1 fruit fly cellular context compared by ENCODE assay signal in genomic region chr3L:13236646-13237045, dm6.
TF ChIP-seq lines count a peak whose summit lies in the region.

No protein-coding gene starts in this region.

TF ChIP-seq in whole organism, embryonic, 481 proteins besides CTCF, POLR2A, EP300 and RAD21 (continued from another document and continues in another):
- TF ChIP-seq onecut (GFP tag; IDR thresholded peaks at IDR 0.05; lab: Robert Waterston, UW) (no peak), Hr3 (GFP tag; optimal IDR thresholded peaks at IDR 0.05; lab: Kevin White, UChicago) (no peak), dysf (GFP tag; IDR thresholded peaks at IDR 0.05; lab: Robert Waterston, UW) (no peak), nerfin-1 (tag; optimal IDR thresholded peaks at IDR 0.05; lab: Kevin White, UChicago) (no peak), Six4 (GFP tag; optimal IDR thresholded peaks at IDR 0.05; lab: Kevin White, UChicago) (no peak), Kr (GFP tag; optimal IDR thresholded peaks at IDR 0.05; lab: Kevin White, UChicago) (no peak), CG13123 (GFP tag; optimal IDR thresholded peaks at IDR 0.05; lab: Kevin White, UChicago) (no peak), CG11093 (GFP tag; IDR thresholded peaks at IDR 0.05; lab: Robert Waterston, UW) (no peak), bbx (GFP tag; IDR thresholded peaks at IDR 0.05; lab: Robert Waterston, UW; ENCODE audit: partially characterized antibody) (no peak), repo (GFP tag; optimal IDR thresholded peaks at IDR 0.05; lab: Kevin White, UChicago) (no peak), Meics (GFP tag; optimal IDR thresholded peaks at IDR 0.05; lab: Kevin White, UChicago) (peak; percentile 65), CG4730 (GFP tag; IDR thresholded peaks at IDR 0.05; lab: Robert Waterston, UW) (no peak), ken (GFP tag; IDR thresholded peaks at IDR 0.05; lab: Robert Waterston, UW) (no peak), Sox102F (GFP tag; optimal IDR thresholded peaks at IDR 0.05; lab: Kevin White, UChicago) (peak; percentile 7), CG12744 (GFP tag; optimal IDR thresholded peaks at IDR 0.05; lab: Kevin White, UChicago) (no peak), abd-A (tag; optimal IDR thresholded peaks at IDR 0.05; lab: Kevin White, UChicago) (peak; percentile 31), Oaz (GFP tag; IDR thresholded peaks at IDR 0.05; lab: Robert Waterston, UW) (no peak), CG2889 (GFP tag; IDR thresholded peaks at IDR 0.05; lab: Robert Waterston, UW) (no peak), CG10565 (GFP tag; optimal IDR thresholded peaks at IDR 0.05; lab: Kevin White, UChicago) (no peak), CG14710 (tag; optimal IDR thresholded peaks at IDR 0.05; lab: Kevin White, UChicago) (no peak), CG7963 (GFP tag; IDR thresholded peaks at IDR 0.05; lab: Robert Waterston, UW; ENCODE audit: partially characterized antibody) (no peak), CG14965 (GFP tag; optimal IDR thresholded peaks at IDR 0.05; lab: Kevin White, UChicago; ENCODE audit: borderline replicate concordance) (no peak), NC2α (GFP tag; optimal IDR thresholded peaks at IDR 0.05; lab: Kevin White, UChicago) (no peak), NfI (GFP tag; optimal IDR thresholded peaks at IDR 0.05; lab: Kevin White, UChicago) (no peak), D19B (GFP tag; optimal IDR thresholded peaks at IDR 0.05; lab: Kevin White, UChicago) (no peak), Aef1 (GFP tag; IDR thresholded peaks at IDR 0.05; lab: Robert Waterston, UW) (no peak), grau (tag; optimal IDR thresholded peaks at IDR 0.05; lab: Kevin White, UChicago) (no peak), bcd (GFP tag; optimal IDR thresholded peaks at IDR 0.05; lab: Kevin White, UChicago) (peak; percentile 47), ind (GFP tag; optimal IDR thresholded peaks at IDR 0.05; lab: Kevin White, UChicago) (no peak), CG7372 (GFP tag; IDR thresholded peaks at IDR 0.05; lab: Robert Waterston, UW) (no peak), Spps (tag; optimal IDR thresholded peaks at IDR 0.05; lab: Kevin White, UChicago) (no peak), CG11560 (tag; IDR thresholded peaks at IDR 0.05; lab: Robert Waterston, UW) (no peak; the same call in 2 of the 3 replicates), CG14014 (GFP tag; IDR thresholded peaks at IDR 0.05; lab: Robert Waterston, UW) (peak; percentile 63; the same call in 1 of the 2 replicates), so (GFP tag; IDR thresholded peaks at IDR 0.05; lab: Robert Waterston, UW) (peak; percentile 60; the same call in 1 of the 3 replicates), rib (GFP tag; IDR thresholded peaks at IDR 0.05; lab: Robert Waterston, UW) (peak; percentile 57), gsb (GFP tag; IDR thresholded peaks at IDR 0.05; lab: Robert Waterston, UW) (no peak), B-H2 (GFP tag; optimal IDR thresholded peaks at IDR 0.05; lab: Kevin White, UChicago) (no peak), Lim3 (GFP tag; IDR thresholded peaks at IDR 0.05; lab: Robert Waterston, UW) (no peak), CG34422 (GFP tag; IDR thresholded peaks at IDR 0.05; lab: Robert Waterston, UW) (no peak), CG4424 (GFP tag; optimal IDR thresholded peaks at IDR 0.05; lab: Kevin White, UChicago) (no peak), CG2199 (GFP tag; IDR thresholded peaks at IDR 0.05; lab: Robert Waterston, UW) (no peak), H2.0 (GFP tag; IDR thresholded peaks at IDR 0.05; lab: Robert Waterston, UW) (no peak), CG10654 (GFP tag; optimal IDR thresholded peaks at IDR 0.05; lab: Kevin White, UChicago) (no peak), Optix (GFP tag; IDR thresholded peaks at IDR 0.05; lab: Robert Waterston, UW) (no peak), Atf-2 (GFP tag; optimal IDR thresholded peaks at IDR 0.05; lab: Kevin White, UChicago) (no peak), cas (GFP tag; IDR thresholded peaks at IDR 0.05; lab: Robert Waterston, UW) (no peak), Rx (GFP tag; IDR thresholded peaks at IDR 0.05; lab: Robert Waterston, UW) (no peak), CG30431 (GFP tag; optimal IDR thresholded peaks at IDR 0.05; lab: Kevin White, UChicago) (no peak), scrt (GFP tag; optimal IDR thresholded peaks at IDR 0.05; lab: Kevin White, UChicago) (peak; percentile 27), B-H1 (GFP tag; IDR thresholded peaks at IDR 0.05; lab: Robert Waterston, UW) (no peak), CG13624 (GFP tag; optimal IDR thresholded peaks at IDR 0.05; lab: Kevin White, UChicago) (no peak), ERR (GFP tag; optimal IDR thresholded peaks at IDR 0.05; lab: Kevin White, UChicago) (no peak), wek (GFP tag; optimal IDR thresholded peaks at IDR 0.05; lab: Kevin White, UChicago) (peak; percentile 26), Blimp-1 (GFP tag; optimal IDR thresholded peaks at IDR 0.05; lab: Kevin White, UChicago) (no peak), slbo (GFP tag; IDR thresholded peaks at IDR 0.05; lab: Robert Waterston, UW) (peak; percentile 31; the same call in 1 of the 2 replicates), Vsx1 (GFP tag; optimal IDR thresholded peaks at IDR 0.05; lab: Kevin White, UChicago) (peak; percentile 49), CG11247 (GFP tag; IDR thresholded peaks at IDR 0.05; lab: Robert Waterston, UW) (no peak), CG30403 (GFP tag; optimal IDR thresholded peaks at IDR 0.05; lab: Kevin White, UChicago) (no peak), sisA (GFP tag; IDR thresholded peaks at IDR 0.05; lab: Robert Waterston, UW) (no peak), Dp (GFP tag; optimal IDR thresholded peaks at IDR 0.05; lab: Kevin White, UChicago) (no peak), bowl (GFP tag; IDR thresholded peaks at IDR 0.05; lab: Robert Waterston, UW) (no peak), run (tag; optimal IDR thresholded peaks at IDR 0.05; lab: Kevin White, UChicago) (no peak), CG10147 (GFP tag; optimal IDR thresholded peaks at IDR 0.05; lab: Kevin White, UChicago) (no peak), esg (GFP tag; conservative IDR thresholded peaks at IDR 0.05; lab: Robert Waterston, UW) (no peak), Nf-YB (GFP tag; optimal IDR thresholded peaks at IDR 0.05; lab: Kevin White, UChicago) (no peak), trh (GFP tag; optimal IDR thresholded peaks at IDR 0.05; lab: Kevin White, UChicago) (no peak), hth (optimal IDR thresholded peaks at IDR 0.05; lab: Kevin White, UChicago) (no peak), CkIIα-i1 (GFP tag; IDR thresholded peaks at IDR 0.05; lab: Robert Waterston, UW) (no peak), CG11456 (GFP tag; IDR thresholded peaks at IDR 0.05; lab: Robert Waterston, UW) (peak; percentile 72; the same call in 2 of the 3 replicates), Antp (GFP tag; optimal IDR thresholded peaks at IDR 0.05; lab: Kevin White, UChicago) (no peak), kah (GFP tag; optimal IDR thresholded peaks at IDR 0.05; lab: Kevin White, UChicago) (no peak), CG13296 (GFP tag; optimal IDR thresholded peaks at IDR 0.05; lab: Kevin White, UChicago) (peak; percentile 4), CG3995 (GFP tag; optimal IDR thresholded peaks at IDR 0.05; lab: Kevin White, UChicago) (no peak), zf30C (GFP tag; optimal IDR thresholded peaks at IDR 0.05; lab: Kevin White, UChicago) (no peak), Awh (GFP tag; IDR thresholded peaks at IDR 0.05; lab: Robert Waterston, UW) (no peak), CG6654 (GFP tag; optimal IDR thresholded peaks at IDR 0.05; lab: Kevin White, UChicago) (no peak), CG13424 (tag; optimal IDR thresholded peaks at IDR 0.05; lab: Kevin White, UChicago) (no peak), CG17359 (tag; optimal IDR thresholded peaks at IDR 0.05; lab: Kevin White, UChicago) (no peak), chn (GFP tag; optimal IDR thresholded peaks at IDR 0.05; lab: Kevin White, UChicago) (no peak), gcm (GFP tag; optimal IDR thresholded peaks at IDR 0.05; lab: Kevin White, UChicago) (no peak), Rfx (GFP tag; IDR thresholded peaks at IDR 0.05; lab: Robert Waterston, UW) (peak; percentile 67), CG15269 (tag; optimal IDR thresholded peaks at IDR 0.05; lab: Kevin White, UChicago) (no peak), ems (GFP tag; optimal IDR thresholded peaks at IDR 0.05; lab: Kevin White, UChicago) (no peak), CG11695 (GFP tag; IDR thresholded peaks at IDR 0.05; lab: Robert Waterston, UW) (no peak), dmrt99B (tag; optimal IDR thresholded peaks at IDR 0.05; lab: Kevin White, UChicago) (no peak), ap (GFP tag; IDR thresholded peaks at IDR 0.05; lab: Robert Waterston, UW) (no peak), ac (GFP tag; optimal IDR thresholded peaks at IDR 0.05; lab: Kevin White, UChicago) (peak; percentile 29), Dref (GFP tag; IDR thresholded peaks at IDR 0.05; lab: Robert Waterston, UW) (no peak), Dip3 (GFP tag; optimal IDR thresholded peaks at IDR 0.05; lab: Kevin White, UChicago) (peak; percentile 34), al (GFP tag; IDR thresholded peaks at IDR 0.05; lab: Robert Waterston, UW) (no peak), klu (GFP tag; IDR thresholded peaks at IDR 0.05; lab: Robert Waterston, UW) (no peak), CG4404 (GFP tag; IDR thresholded peaks at IDR 0.05; lab: Robert Waterston, UW) (no peak), pb (GFP tag; optimal IDR thresholded peaks at IDR 0.05; lab: Kevin White, UChicago) (no peak), pho (GFP tag; optimal IDR thresholded peaks at IDR 0.05; lab: Kevin White, UChicago) (no peak), nerfin-2 (GFP tag; IDR thresholded peaks at IDR 0.05; lab: Robert Waterston, UW; ENCODE audit: partially characterized antibody) (no peak), CG2678 (tag; optimal IDR thresholded peaks at IDR 0.05; lab: Kevin White, UChicago) (peak; percentile 10), Scr (GFP tag; IDR thresholded peaks at IDR 0.05; lab: Robert Waterston, UW; ENCODE audit: partially characterized antibody) (no peak), Fer3 (tag; optimal IDR thresholded peaks at IDR 0.05; lab: Kevin White, UChicago) (peak; percentile 6), Doc2 (GFP tag; IDR thresholded peaks at IDR 0.05; lab: Robert Waterston, UW) (no peak), mirr (GFP tag; optimal IDR thresholded peaks at IDR 0.05; lab: Kevin White, UChicago) (peak; percentile 44), kay (GFP tag; optimal IDR thresholded peaks at IDR 0.05; lab: Kevin White, UChicago) (peak; percentile 55), schlank (tag; optimal IDR thresholded peaks at IDR 0.05; lab: Kevin White, UChicago) (peak; percentile 85), chinmo (GFP tag; IDR thresholded peaks at IDR 0.05; lab: Robert Waterston, UW; ENCODE audit: partially characterized antibody) (no peak), CG2712 (tag; optimal IDR thresholded peaks at IDR 0.05; lab: Kevin White, UChicago) (no peak), CG13775 (GFP tag; optimal IDR thresholded peaks at IDR 0.05; lab: Kevin White, UChicago) (peak; percentile 10), CG15514 (GFP tag; optimal IDR thresholded peaks at IDR 0.05; lab: Kevin White, UChicago) (peak; percentile 51), Dek (tag; optimal IDR thresholded peaks at IDR 0.05; lab: Kevin White, UChicago) (no peak), CG32772 (GFP tag; IDR thresholded peaks at IDR 0.05; lab: Robert Waterston, UW) (no peak), CG10431 (GFP tag; optimal IDR thresholded peaks at IDR 0.05; lab: Kevin White, UChicago) (no peak), ro (GFP tag; IDR thresholded peaks at IDR 0.05; lab: Robert Waterston, UW) (no peak), CG30020 (tag; optimal IDR thresholded peaks at IDR 0.05; lab: Kevin White, UChicago) (no peak), CG10543 (GFP tag; optimal IDR thresholded peaks at IDR 0.05; lab: Kevin White, UChicago) (peak; percentile 38), bsh (GFP tag; optimal IDR thresholded peaks at IDR 0.05; lab: Kevin White, UChicago) (peak in 1 of 2 experiments; percentile 9), fru (optimal IDR thresholded peaks at IDR 0.05; lab: Kevin White, UChicago) (no peak), CG13894 (tag; optimal IDR thresholded peaks at IDR 0.05; lab: Kevin White, UChicago) (no peak), MESR4 (GFP tag; optimal IDR thresholded peaks at IDR 0.05; lab: Kevin White, UChicago) (no peak), CG10267 (tag; optimal IDR thresholded peaks at IDR 0.05; lab: Kevin White, UChicago) (no peak), CG7556 (GFP tag; optimal IDR thresholded peaks at IDR 0.05; lab: Kevin White, UChicago) (no peak), slou (GFP tag; optimal IDR thresholded peaks at IDR 0.05; lab: Kevin White, UChicago) (peak; percentile 29), tx (GFP tag; optimal IDR thresholded peaks at IDR 0.05; lab: Kevin White, UChicago) (no peak), eve (GFP tag; optimal IDR thresholded peaks at IDR 0.05; lab: Kevin White, UChicago) (no peak), toy (GFP tag; IDR thresholded peaks at IDR 0.05; lab: Robert Waterston, UW) (peak; percentile 44; the same call in 1 of the 2 replicates), CG42726 (GFP tag; IDR thresholded peaks at IDR 0.05; lab: Robert Waterston, UW; ENCODE audit: partially characterized antibody) (no peak), insv (GFP tag; optimal IDR thresholded peaks at IDR 0.05; lab: Kevin White, UChicago) (no peak), knrl (GFP tag; IDR thresholded peaks at IDR 0.05; lab: Robert Waterston, UW; ENCODE audit: partially characterized antibody) (no peak), Hsf (GFP tag; optimal IDR thresholded peaks at IDR 0.05; lab: Kevin White, UChicago) (no peak), chm (GFP tag; IDR thresholded peaks at IDR 0.05; lab: Robert Waterston, UW) (no peak), maf-S (GFP tag; optimal IDR thresholded peaks at IDR 0.05; lab: Kevin White, UChicago) (no peak), CG34224 (GFP tag; IDR thresholded peaks at IDR 0.05; lab: Robert Waterston, UW; ENCODE audit: partially characterized antibody) (no peak), nmo (GFP tag; optimal IDR thresholded peaks at IDR 0.05; lab: Kevin White, UChicago) (no peak), gt (GFP tag; IDR thresholded peaks at IDR 0.05; lab: Robert Waterston, UW) (no peak), CG4707 (GFP tag; optimal IDR thresholded peaks at IDR 0.05; lab: Kevin White, UChicago) (no peak), gce (GFP tag; IDR thresholded peaks at IDR 0.05; lab: Robert Waterston, UW) (no peak), CG1603 (tag; optimal IDR thresholded peaks at IDR 0.05; lab: Kevin White, UChicago) (peak; percentile 48), Trl (optimal IDR thresholded peaks at IDR 0.05; lab: Kevin White, UChicago) (no peak), Trl (GFP tag; optimal IDR thresholded peaks at IDR 0.05; lab: Kevin White, UChicago) (no peak), psq (GFP tag; optimal IDR thresholded peaks at IDR 0.05; lab: Kevin White, UChicago) (no peak), BtbVII (GFP tag; optimal IDR thresholded peaks at IDR 0.05; lab: Kevin White, UChicago) (peak; percentile 63), CG8388 (GFP tag; optimal IDR thresholded peaks at IDR 0.05; lab: Kevin White, UChicago) (no peak)
